Worm (Caenorhabditis elegans) whole organism, L3 larva: Measurements from ENCODE around the gene T06C12.12.

Experiments used
- R02D3.7 ChIP-seq: fragments of 150-350 bp; optimal IDR thresholded peaks from 2 replicates; lab custom pipeline; 2014; ENCODE audit warnings: missing biosample characterization, missing genetic modification characterization
- ama-1 ChIP-seq: fragments of 150-350 bp; optimal IDR thresholded peaks from 2 replicates; lab custom pipeline; 2018
- egl-27 ChIP-seq: sonication (generic microtip); optimal IDR thresholded peaks from 4 replicates; lab custom pipeline; 2017; ENCODE audit warnings: missing biosample characterization, missing genetic modification reagents, missing genetic modification characterization
- elt-3 ChIP-seq, 3 experiments: fragments of 150-350 bp in 1 of 3; sonication (generic microtip) in 2 of 3; optimal IDR thresholded peaks; 2 replicates in 2 of 3; 4 replicates in 1 of 3; lab custom pipeline; 2014 to 2017; ENCODE audit warnings: missing biosample characterization in 3 of 3, missing genetic modification characterization in 3 of 3
- mml-1 ChIP-seq: fragments of 150-350 bp; sonication (generic microtip); optimal IDR thresholded peaks from 3 replicates; lab custom pipeline; 2014; ENCODE audit warnings: missing biosample characterization, missing genetic modification characterization
- nhr-28 ChIP-seq: fragments of 150-350 bp; optimal IDR thresholded peaks from 2 replicates; lab custom pipeline; 2014; ENCODE audit warnings: missing biosample characterization, missing genetic modification characterization
- nhr-43 ChIP-seq: sonication (generic microtip); optimal IDR thresholded peaks from 2 replicates; lab custom pipeline; 2016; ENCODE audit warnings: mild to moderate bottlenecking, missing genetic modification characterization, missing compliant biosample characterization; ENCODE audit not compliant: poor library complexity, severe bottlenecking
- pha-4 ChIP-seq: fragments of 150-350 bp; optimal IDR thresholded peaks from 2 replicates; lab custom pipeline; 2014; ENCODE audit warnings: missing biosample characterization, missing genetic modification reagents, missing genetic modification characterization
- skn-1 ChIP-seq: fragments of 150-350 bp; optimal IDR thresholded peaks from 2 replicates; lab custom pipeline; 2014; ENCODE audit warnings: missing biosample characterization, missing genetic modification characterization
- snpc-4 ChIP-seq: fragments of 150-350 bp; optimal IDR thresholded peaks from 2 replicates; lab custom pipeline; 2014; ENCODE audit warnings: missing biosample characterization, missing genetic modification characterization
- tbx-2 ChIP-seq: sonication (generic microtip); optimal IDR thresholded peaks from 2 replicates; lab custom pipeline; 2016; ENCODE audit warnings: mild to moderate bottlenecking, missing genetic modification characterization, missing compliant biosample characterization
- unc-62 ChIP-seq: fragments of 150-350 bp; sonication (generic microtip); optimal IDR thresholded peaks from 4 replicates; lab custom pipeline; 2014; ENCODE audit warnings: missing biosample characterization, missing genetic modification reagents, missing genetic modification characterization

DNA sequence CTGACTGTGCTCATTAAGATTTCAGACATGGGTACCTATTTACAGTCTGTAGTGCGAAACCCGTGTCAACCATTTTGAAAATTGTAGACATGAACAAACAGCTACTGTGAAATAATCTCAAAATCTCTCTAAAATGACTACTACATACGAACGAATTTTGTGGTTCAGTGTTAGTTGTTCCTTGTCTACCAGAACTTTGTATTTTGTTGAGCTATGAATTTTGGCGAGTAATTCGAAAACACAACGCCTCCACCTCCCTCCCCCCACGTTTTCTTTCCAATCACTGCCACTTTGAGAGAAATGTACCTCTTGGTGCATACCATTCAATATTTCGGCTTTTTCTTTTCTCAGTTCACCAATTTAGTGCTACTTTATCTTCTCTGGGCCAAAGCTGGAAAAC lies 835 bp downstream of the T06C12.12 start, which contains the start of gene T06C12.11:
- TF ChIP-seq unc-62 (GFP tag; lab: Kevin White, UChicago) (no peak), R02D3.7 (no peak), tbx-2 (tag; lab: Kevin White, UChicago) (no peak), mml-1 (tag; lab: Kevin White, UChicago) (no peak), elt-3 (tag; optimal IDR thresholded peaks at IDR 0.05; lab: Kevin White, UChicago) (no peak), skn-1 (tag; lab: Kevin White, UChicago) (no peak), egl-27 (tag; lab: Kevin White, UChicago) (no peak), pha-4 (tag; lab: Kevin White, UChicago) (no peak), ama-1 (no peak), nhr-43 (tag; lab: Kevin White, UChicago) (no peak), nhr-28 (tag; lab: Kevin White, UChicago) (no peak), snpc-4 (tag; lab: Kevin White, UChicago) (no peak)
